Fruit fly (Drosophila melanogaster): ENCODE measurements around the gene Osi18.

DNA sequence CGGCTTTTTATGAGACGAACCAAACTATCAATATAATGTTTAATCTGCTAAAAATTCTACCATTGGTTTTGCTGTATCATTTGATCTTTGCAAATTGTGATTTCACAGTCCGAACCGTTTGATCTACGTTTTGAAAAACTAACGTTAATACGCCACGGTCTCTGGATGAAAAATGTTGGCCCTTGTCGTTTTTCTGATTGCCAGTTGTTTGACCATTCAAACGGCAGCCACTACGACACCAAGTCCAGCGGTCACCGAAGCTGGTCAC is 44.2 kb downstream of the Osi18 start, which contains the start of gene CG42564:
- no peak for TF ChIP-seq h (optimal IDR thresholded peaks at IDR 0.05)
- TF ChIP-seq insv (optimal IDR thresholded peaks at IDR 0.05), result no peak
- TF ChIP-seq psq (optimal IDR thresholded peaks at IDR 0.05), result no peak

Data from Kc167 (cell line).